Fruit fly (Drosophila melanogaster) whole organism, embryonic: Measurements from ENCODE around the gene Ptp10D.

ENCODE experiments used
- Bgb ChIP-seq: fragments of 200-800 bp; sonication (Bioruptor generic); IDR thresholded peaks from 2 replicates; pipeline ENCODE4 v1.3.6; 2022; ENCODE audit warnings: missing biosample characterization, missing genetic modification characterization; ENCODE audit not compliant: partially characterized antibody
- CG11085 ChIP-seq: fragments of 200-800 bp; sonication (Bioruptor generic); IDR thresholded peaks from 2 replicates; pipeline ENCODE4 v1.3.6; 2022; ENCODE audit warnings: missing biosample characterization, missing genetic modification characterization
- CG12155 ChIP-seq: fragments of 200-800 bp; sonication (Bioruptor generic); optimal IDR thresholded peaks from 3 replicates; lab custom pipeline; 2016; ENCODE audit warnings: missing biosample characterization, missing genetic modification characterization
- CG12769 ChIP-seq: fragments of 200-800 bp; sonication (Bioruptor generic); optimal IDR thresholded peaks from 2 replicates; lab custom pipeline; 2019; ENCODE audit warnings: missing biosample characterization, mild to moderate bottlenecking, missing genetic modification characterization, moderate library complexity
- CG13287 ChIP-seq: fragments of 200-800 bp; sonication (Bioruptor generic); IDR thresholded peaks from 2 replicates; pipeline ENCODE4 v1.3.6; 2022; ENCODE audit warnings: missing biosample characterization, missing genetic modification characterization; ENCODE audit not compliant: partially characterized antibody
- CG14050 ChIP-seq: fragments of 200-800 bp; sonication (Bioruptor generic); IDR thresholded peaks from 3 replicates; pipeline ENCODE4 v1.3.6; 2022; ENCODE audit warnings: missing biosample characterization, missing genetic modification characterization
- CG15601 ChIP-seq: fragments of 200-800 bp; sonication (Bioruptor generic); optimal IDR thresholded peaks from 3 replicates; lab custom pipeline; 2019; ENCODE audit warnings: missing biosample characterization, mild to moderate bottlenecking, missing genetic modification characterization, moderate library complexity
- CG16813 ChIP-seq: fragments of 200-800 bp; sonication (Bioruptor generic); IDR thresholded peaks from 3 replicates; pipeline ENCODE4 v1.3.6; 2022; ENCODE audit warnings: missing biosample characterization, missing genetic modification characterization; ENCODE audit not compliant: partially characterized antibody
- CG1832 ChIP-seq: fragments of 200-800 bp; sonication (Bioruptor generic); optimal IDR thresholded peaks from 2 replicates; lab custom pipeline; 2017; ENCODE audit warnings: missing biosample characterization, mild to moderate bottlenecking, missing genetic modification characterization, inconsistent platforms
- CG32532 ChIP-seq: fragments of 200-800 bp; sonication (Bioruptor generic); IDR thresholded peaks from 2 replicates; pipeline ENCODE4 v1.3.6; 2022; ENCODE audit warnings: missing biosample characterization, missing genetic modification characterization
- CG32772 ChIP-seq: fragments of 200-800 bp; sonication (Bioruptor generic); IDR thresholded peaks from 2 replicates; pipeline ENCODE4 v1.3.6; 2022; ENCODE audit warnings: missing biosample characterization, missing genetic modification characterization
- CG33213 ChIP-seq: fragments of 200-800 bp; sonication (Bioruptor generic); optimal IDR thresholded peaks from 3 replicates; lab custom pipeline; 2016; ENCODE audit warnings: missing biosample characterization, missing genetic modification characterization
- CG3847 ChIP-seq: fragments of 200-800 bp; sonication (Bioruptor generic); IDR thresholded peaks from 2 replicates; pipeline ENCODE4 v1.3.6; 2022; ENCODE audit warnings: missing biosample characterization, missing genetic modification characterization
- CG42726 ChIP-seq: fragments of 200-800 bp; sonication (Bioruptor generic); IDR thresholded peaks from 2 replicates; pipeline ENCODE4 v1.3.6; 2022; ENCODE audit warnings: missing biosample characterization, missing genetic modification characterization; ENCODE audit not compliant: partially characterized antibody
- CG5953 ChIP-seq: fragments of 200-800 bp; sonication (Bioruptor generic); IDR thresholded peaks from 2 replicates; pipeline ENCODE4 v1.3.6; 2022; ENCODE audit warnings: missing biosample characterization, missing genetic modification characterization
- CG6689 ChIP-seq: fragments of 200-800 bp; sonication (Bioruptor generic); IDR thresholded peaks from 2 replicates; pipeline ENCODE4 v1.3.6; 2022; ENCODE audit warnings: missing biosample characterization, missing genetic modification characterization
- CG6791 ChIP-seq: fragments of 200-800 bp; sonication (Bioruptor generic); IDR thresholded peaks from 3 replicates; pipeline ENCODE4 v1.3.6; 2022; ENCODE audit warnings: missing biosample characterization, missing genetic modification characterization; ENCODE audit not compliant: partially characterized antibody
- CG7357 ChIP-seq: fragments of 200-800 bp; sonication (Bioruptor generic); IDR thresholded peaks from 3 replicates; pipeline ENCODE4 v1.3.6; 2022; ENCODE audit warnings: missing biosample characterization, missing genetic modification characterization
- CHES-1-like ChIP-seq: fragments of 200-800 bp; sonication (Bioruptor generic); optimal IDR thresholded peaks from 2 replicates; lab custom pipeline; 2016; ENCODE audit warnings: missing biosample characterization, missing genetic modification characterization
- Dref ChIP-seq: fragments of 200-800 bp; sonication (Bioruptor generic); IDR thresholded peaks from 2 replicates; pipeline ENCODE4 v1.3.6; 2022; ENCODE audit warnings: missing biosample characterization, missing genetic modification characterization
- E2f2 ChIP-seq: fragments of 200-800 bp; sonication (Bioruptor generic); IDR thresholded peaks from 2 replicates; pipeline ENCODE4 v1.3.6; 2022; ENCODE audit warnings: missing biosample characterization, missing genetic modification characterization
- Gug ChIP-seq: fragments of 200-800 bp; sonication (Bioruptor generic); IDR thresholded peaks from 4 replicates; pipeline ENCODE4 v1.3.6; 2022; ENCODE audit warnings: missing biosample characterization, missing genetic modification characterization
- HHEX ChIP-seq: fragments of 200-800 bp; sonication (Bioruptor generic); optimal IDR thresholded peaks from 3 replicates; lab custom pipeline; 2017; ENCODE audit warnings: missing biosample characterization, mild to moderate bottlenecking, missing genetic modification characterization, missing genetic modification reagents
- HLH54F ChIP-seq: fragments of 200-800 bp; sonication (Bioruptor generic); optimal IDR thresholded peaks from 3 replicates; lab custom pipeline; 2016; ENCODE audit warnings: missing biosample characterization, missing genetic modification characterization
- Hr51 ChIP-seq, 2 experiments: fragments of 200-800 bp; sonication (Bioruptor generic); optimal IDR thresholded peaks; 2 replicates in 1 of 2; 3 replicates in 1 of 2; lab custom pipeline; 2016 to 2018; ENCODE audit warnings: missing biosample characterization in 2 of 2, missing genetic modification characterization in 2 of 2, mild to moderate bottlenecking in 1 of 2, moderate library complexity in 1 of 2
- Jarid2 ChIP-seq: fragments of 200-800 bp; sonication (Bioruptor generic); optimal IDR thresholded peaks from 3 replicates; lab custom pipeline; 2017; ENCODE audit warnings: mild to moderate bottlenecking, missing biosample characterization, missing genetic modification reagents, missing genetic modification characterization
- MBD-R2 ChIP-seq: fragments of 200-800 bp; sonication (Bioruptor generic); IDR thresholded peaks from 2 replicates; pipeline ENCODE4 v1.3.6; 2022; ENCODE audit warnings: missing biosample characterization, missing genetic modification characterization
- Myb ChIP-seq: fragments of 200-800 bp; sonication (Bioruptor generic); optimal IDR thresholded peaks from 2 replicates; lab custom pipeline; 2016; ENCODE audit warnings: missing biosample characterization, missing genetic modification characterization
- Rfx ChIP-seq: fragments of 200-800 bp; sonication (Bioruptor generic); IDR thresholded peaks from 2 replicates; pipeline ENCODE4 v1.3.6; 2022; ENCODE audit warnings: missing biosample characterization, missing genetic modification characterization
- Scr ChIP-seq: fragments of 200-800 bp; sonication (Bioruptor generic); IDR thresholded peaks from 2 replicates; pipeline ENCODE4 v1.3.6; 2022; ENCODE audit warnings: missing biosample characterization, missing genetic modification characterization; ENCODE audit not compliant: partially characterized antibody
- amos ChIP-seq: fragments of 200-800 bp; sonication (Bioruptor generic); IDR thresholded peaks from 2 replicates; pipeline ENCODE4 v1.3.6; 2022; ENCODE audit warnings: missing biosample characterization, missing genetic modification characterization; ENCODE audit not compliant: partially characterized antibody
- bbx ChIP-seq: fragments of 200-800 bp; sonication (Bioruptor generic); IDR thresholded peaks from 2 replicates; pipeline ENCODE4 v1.3.6; 2022; ENCODE audit warnings: missing biosample characterization, missing genetic modification characterization; ENCODE audit not compliant: partially characterized antibody
- ci ChIP-seq: fragments of 200-800 bp; sonication (Bioruptor generic); IDR thresholded peaks from 3 replicates; pipeline ENCODE4 v1.3.6; 2022; ENCODE audit warnings: missing biosample characterization, missing genetic modification characterization
- gcm ChIP-seq: fragments of 200-800 bp; sonication (Bioruptor generic); optimal IDR thresholded peaks from 2 replicates; lab custom pipeline; 2019; ENCODE audit warnings: missing biosample characterization, mild to moderate bottlenecking, missing genetic modification characterization, moderate library complexity
- gfzf ChIP-seq: fragments of 200-800 bp; sonication (Bioruptor generic); optimal IDR thresholded peaks from 2 replicates; lab custom pipeline; 2016; ENCODE audit warnings: missing biosample characterization, mild to moderate bottlenecking, missing genetic modification characterization, moderate library complexity
- grn ChIP-seq: fragments of 200-800 bp; sonication (Bioruptor generic); optimal IDR thresholded peaks from 3 replicates; lab custom pipeline; 2017; ENCODE audit warnings: missing biosample characterization, missing genetic modification characterization
- ken ChIP-seq: fragments of 200-800 bp; sonication (Bioruptor generic); IDR thresholded peaks from 3 replicates; pipeline ENCODE4 v1.3.6; 2022; ENCODE audit warnings: missing biosample characterization, missing genetic modification characterization
- maf-S ChIP-seq: fragments of 200-800 bp; sonication (Bioruptor generic); optimal IDR thresholded peaks from 2 replicates; lab custom pipeline; 2016; ENCODE audit warnings: missing biosample characterization, missing genetic modification characterization
- onecut ChIP-seq: fragments of 200-800 bp; sonication (Bioruptor generic); IDR thresholded peaks from 2 replicates; pipeline ENCODE4 v1.3.6; 2022; ENCODE audit warnings: missing biosample characterization, missing genetic modification characterization
- prd ChIP-seq, 3 experiments: fragments of >200 bp in 2 of 3; fragments of 200-800 bp in 1 of 3; sonication (Bioruptor generic) in 1 of 3; optimal IDR thresholded peaks in 2 of 3; IDR thresholded peaks in 1 of 3; 2 replicates in 2 of 3; 3 replicates in 1 of 3; pipeline versions ENCODE4 v1.3.6 to Lab custom; 2017 to 2022; ENCODE audit warnings: missing biosample characterization in 1 of 3, missing genetic modification characterization in 1 of 3
- row ChIP-seq: fragments of 200-800 bp; sonication (Bioruptor generic); IDR thresholded peaks from 3 replicates; pipeline ENCODE4 v1.3.6; 2022; ENCODE audit warnings: missing biosample characterization, missing genetic modification characterization
- sob ChIP-seq: fragments of 200-800 bp; sonication (Bioruptor generic); IDR thresholded peaks from 2 replicates; pipeline ENCODE4 v1.3.6; 2022; ENCODE audit warnings: missing biosample characterization, missing genetic modification characterization
- vvl ChIP-seq: fragments of 200-800 bp; sonication (Bioruptor generic); IDR thresholded peaks from 2 replicates; pipeline ENCODE4 v1.3.6; 2022; ENCODE audit warnings: missing biosample characterization, missing genetic modification characterization
- zfh1 ChIP-seq: fragments of 200-800 bp; sonication (Bioruptor generic); IDR thresholded peaks from 3 replicates; pipeline ENCODE4 v1.3.6; 2022; ENCODE audit warnings: missing biosample characterization, missing genetic modification characterization
- zfh2 ChIP-seq: fragments of 200-800 bp; sonication (Bioruptor generic); optimal IDR thresholded peaks from 2 replicates; lab custom pipeline; 2016; ENCODE audit warnings: missing biosample characterization, missing genetic modification characterization

The Ptp10D gene

dm6 chrX:11599589-11599988 is 22.2 kb upstream of the Ptp10D start, which contains the start of gene rho-4:
Gene rho-4 (plus strand): TSS chrX:11599838.
- TF ChIP-seq sob (GFP tag; lab: Robert Waterston, UW) (0 out of 2 replicates have a peak, but pooled peaks have one; percentile 23), E2f2 (GFP tag; lab: Robert Waterston, UW) (peak; percentile 82), Gug (0 out of 4 replicates have a peak, but pooled peaks have one; percentile 2), Rfx (GFP tag; lab: Robert Waterston, UW) (peak; percentile 26; the same call in 1 of the 2 replicates), amos (GFP tag; lab: Robert Waterston, UW) (peak; percentile 45; the same call in 1 of the 2 replicates), CG3847 (GFP tag; lab: Robert Waterston, UW) (peak; percentile 73), CG32532 (GFP tag; lab: Robert Waterston, UW) (peak; percentile 26; the same call in 1 of the 2 replicates), row (GFP tag; lab: Robert Waterston, UW) (peak; percentile 38; the same call in 2 of the 3 replicates), CG42726 (GFP tag; lab: Robert Waterston, UW) (0 out of 2 replicates have a peak, but pooled peaks have one; percentile 28), Myb (peak; percentile 16), CG16813 (GFP tag; lab: Robert Waterston, UW) (0 out of 3 replicates have a peak, but pooled peaks have one; percentile 12), Scr (GFP tag; lab: Robert Waterston, UW) (0 out of 2 replicates have a peak, but pooled peaks have one; percentile 28), Dref (GFP tag; lab: Robert Waterston, UW) (peak; percentile 45), ken (GFP tag; lab: Robert Waterston, UW) (0 out of 3 replicates have a peak, but pooled peaks have one; percentile 20), CG11085 (GFP tag; lab: Robert Waterston, UW) (peak; percentile 36; the same call in 1 of the 2 replicates), CG32772 (GFP tag; lab: Robert Waterston, UW) (0 out of 2 replicates have a peak, but pooled peaks have one; percentile 29), MBD-R2 (peak; percentile 42), ci (GFP tag; lab: Robert Waterston, UW) (peak; percentile 39; the same call in 1 of the 3 replicates), grn (GFP tag; lab: Kevin White, UChicago) (peak; percentile 39), Jarid2 (GFP tag; lab: Kevin White, UChicago) (peak; percentile 44), CG6791 (GFP tag; lab: Robert Waterston, UW) (0 out of 3 replicates have a peak, but pooled peaks have one; percentile 10), CG13287 (GFP tag; lab: Robert Waterston, UW) (peak; percentile 47; the same call in 1 of the 2 replicates), zfh1 (GFP tag; lab: Robert Waterston, UW) (0 out of 3 replicates have a peak, but pooled peaks have one; percentile 6), vvl (GFP tag; lab: Robert Waterston, UW) (peak; percentile 20; the same call in 1 of the 2 replicates), gfzf (GFP tag; lab: Kevin White, UChicago) (peak; percentile 53)

- 0 out of 2 replicates have a peak, but pooled peaks have one; percentile 17 for TF ChIP-seq CG6689 (GFP tag; lab: Robert Waterston, UW)
- peak; percentile 6 for TF ChIP-seq gcm (GFP tag; lab: Kevin White, UChicago)
- TF ChIP-seq vvl (GFP tag; lab: Robert Waterston, UW), result 0 out of 2 replicates have a peak, but pooled peaks have one; percentile 32
- no peak for TF ChIP-seq CG32772 (GFP tag; lab: Robert Waterston, UW)
- no peak; the same call in 1 of the 2 replicates for TF ChIP-seq CG5953
- peak; percentile 62; the same call in 1 of the 3 replicates for TF ChIP-seq ci (GFP tag; lab: Robert Waterston, UW)
- TF ChIP-seq CG7357 (GFP tag; lab: Robert Waterston, UW), result no peak
- peak; percentile 60 for TF ChIP-seq onecut
- no peak for TF ChIP-seq CG14050 (GFP tag; lab: Robert Waterston, UW)
- peak; percentile 1 for TF ChIP-seq CG12155
- TF ChIP-seq prd (optimal IDR thresholded peaks at IDR 0.05; lab: Kevin White, UChicago), result no peak
- 0 out of 3 replicates have a peak, but pooled peaks have one; percentile 7 for TF ChIP-seq prd (GFP tag; IDR thresholded peaks at IDR 0.05; lab: Robert Waterston, UW)
- peak; percentile 29 for TF ChIP-seq HLH54F
- no peak for TF ChIP-seq maf-S
- TF ChIP-seq CG12769, result peak; percentile 44
- TF ChIP-seq HHEX, result peak; percentile 13
- TF ChIP-seq CG15601 (tag; lab: Kevin White, UChicago), result no peak
- peak; percentile 15 for TF ChIP-seq CHES-1-like (GFP tag; lab: Kevin White, UChicago)
- TF ChIP-seq Hr51 (GFP tag; optimal IDR thresholded peaks at IDR 0.05; lab: Kevin White, UChicago), result no peak
- TF ChIP-seq Bgb (GFP tag; lab: Robert Waterston, UW), result peak; percentile 32; the same call in 1 of the 2 replicates
- TF ChIP-seq CG33213 (GFP tag; lab: Kevin White, UChicago), result no peak
- TF ChIP-seq zfh2, result peak; percentile 15
- peak; percentile 65 for TF ChIP-seq CG1832 (GFP tag; lab: Kevin White, UChicago)
- TF ChIP-seq bbx (GFP tag; lab: Robert Waterston, UW), result 0 out of 2 replicates have a peak, but pooled peaks have one; percentile 38
Observed at dm6 chrX:11600795-11601358, 20.9 kb upstream of the Ptp10D start.
